Worm (Caenorhabditis elegans) whole organism, late embryonic: Measurements from ENCODE around the gene Y60A3A.23.

Experiments used
- K02D7.2 ChIP-seq: sonication (generic microtip); optimal IDR thresholded peaks from 2 replicates; lab custom pipeline; 2017; ENCODE audit warnings: mild to moderate bottlenecking, missing genetic modification characterization, missing compliant biosample characterization
- hlh-15 ChIP-seq: sonication (generic microtip); optimal IDR thresholded peaks from 2 replicates; lab custom pipeline; 2016; ENCODE audit warnings: missing genetic modification characterization, missing compliant biosample characterization
- hlh-30 ChIP-seq: sonication (generic microtip); optimal IDR thresholded peaks from 2 replicates; lab custom pipeline; 2017; ENCODE audit warnings: antibody characterized with exemption, missing genetic modification characterization, missing compliant biosample characterization; ENCODE audit not compliant: insufficient read depth
- pqm-1 ChIP-seq: sonication (generic microtip); optimal IDR thresholded peaks from 2 replicates; lab custom pipeline; 2016; ENCODE audit warnings: missing genetic modification characterization, missing compliant biosample characterization
- tbx-2 ChIP-seq: sonication (generic microtip); optimal IDR thresholded peaks from 2 replicates; lab custom pipeline; 2016; ENCODE audit warnings: missing genetic modification characterization, missing compliant biosample characterization
- unc-42 ChIP-seq: sonication (generic microtip); optimal IDR thresholded peaks from 2 replicates; lab custom pipeline; 2016; ENCODE audit warnings: missing genotype, missing genetic modification characterization, missing compliant biosample characterization

DNA sequence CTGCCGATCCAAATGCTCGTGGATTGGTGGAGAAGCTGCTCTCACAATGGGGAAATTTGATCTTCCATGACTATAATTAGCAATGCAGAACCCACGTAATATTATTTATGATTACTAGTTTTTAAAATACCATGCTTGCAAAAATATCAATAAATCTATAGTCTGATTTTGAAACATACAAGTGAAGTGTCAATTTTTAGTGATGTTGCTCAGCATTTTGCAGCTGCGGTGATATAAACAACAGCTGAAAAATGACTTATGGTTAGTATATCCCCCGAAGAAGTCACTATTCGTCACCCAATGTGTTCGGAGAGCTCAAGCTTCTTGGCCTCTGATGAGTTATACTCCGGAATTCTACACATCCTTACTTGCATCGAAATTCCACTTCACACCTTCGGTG, 48.8 kb upstream of the Y60A3A.23 start, which contains the start of gene srh-172:
- TF ChIP-seq pqm-1 (tag; lab: Kevin White, UChicago) (no peak), tbx-2 (no peak), unc-42 (tag; lab: Kevin White, UChicago) (no peak), K02D7.2 (tag; lab: Kevin White, UChicago) (no peak), hlh-15 (tag; lab: Kevin White, UChicago) (no peak), hlh-30 (tag; lab: Kevin White, UChicago) (no peak)
